Worm (Caenorhabditis elegans) whole organism, early embryonic: ENCODE measurements around the gene F28D1.6.

Experiments used
- F13C5.2 ChIP-seq: sonication (generic microtip); optimal IDR thresholded peaks from 2 replicates; lab custom pipeline; 2017; ENCODE audit warnings: mild to moderate bottlenecking, missing genetic modification characterization, inconsistent platforms, missing compliant biosample characterization
- aly-1 ChIP-seq: sonication (generic microtip); optimal IDR thresholded peaks from 2 replicates; lab custom pipeline; 2016; ENCODE audit warnings: missing genetic modification characterization, missing compliant biosample characterization
- ama-1 ChIP-seq: fragments of 150-350 bp; optimal IDR thresholded peaks from 2 replicates; lab custom pipeline; 2014
- ceh-13 ChIP-seq: fragments of 200-800 bp; sonication (Bioruptor generic); optimal IDR thresholded peaks from 2 replicates; lab custom pipeline; 2018; ENCODE audit warnings: mild to moderate bottlenecking, missing genetic modification characterization, missing compliant biosample characterization
- ceh-36 ChIP-seq: sonication (generic microtip); optimal IDR thresholded peaks from 2 replicates; lab custom pipeline; 2016; ENCODE audit warnings: missing genetic modification characterization, inconsistent platforms, missing compliant biosample characterization
- flt-1 ChIP-seq: fragments of 200-800 bp; sonication (Bioruptor generic); IDR thresholded peaks from 2 replicates; pipeline ENCODE4 v1.3.6; 2022; ENCODE audit warnings: missing genetic modification characterization, missing compliant biosample characterization
- hmbx-1 ChIP-seq: sonication (generic microtip); optimal IDR thresholded peaks from 2 replicates; lab custom pipeline; 2016; ENCODE audit warnings: mild to moderate bottlenecking, missing genetic modification characterization, missing compliant biosample characterization
- hmg-4 ChIP-seq: fragments of 200-800 bp; sonication (Bioruptor generic); optimal IDR thresholded peaks from 2 replicates; lab custom pipeline; 2018; ENCODE audit warnings: mild to moderate bottlenecking, missing genetic modification characterization, missing compliant biosample characterization
- hnd-1 ChIP-seq: sonication (generic microtip); optimal IDR thresholded peaks from 2 replicates; lab custom pipeline; 2016; ENCODE audit warnings: missing genetic modification characterization, missing compliant biosample characterization
- scrt-1 ChIP-seq: fragments of 200-800 bp; sonication (Bioruptor generic); IDR thresholded peaks from 2 replicates; pipeline ENCODE4 v1.3.6; 2022; ENCODE audit warnings: missing genetic modification characterization, missing compliant biosample characterization
- sea-1 ChIP-seq: fragments of 200-800 bp; sonication (Bioruptor generic); conservative IDR thresholded peaks from 2 replicates; pipeline ENCODE4 v1.3.6; 2022; ENCODE audit warnings: missing genetic modification characterization, missing compliant biosample characterization

ce11 chrIV:12420455-12420854 is 35.5 kb upstream of the F28D1.6 start, which contains the start of gene ugt-65:
- TF ChIP-seq ama-1 (lab: Kevin White, UChicago) (no peak), aly-1 (no peak), hmg-4 (GFP tag; lab: Kevin White, UChicago) (no peak), hnd-1 (no peak), sea-1 (GFP tag; lab: Robert Waterston, UW) (no peak), flt-1 (no peak), hmbx-1 (tag; lab: Kevin White, UChicago) (no peak), ceh-13 (GFP tag; lab: Kevin White, UChicago) (no peak), ceh-36 (tag; lab: Kevin White, UChicago) (no peak), scrt-1 (GFP tag; lab: Robert Waterston, UW) (no peak), F13C5.2 (no peak)
